Worm (Caenorhabditis elegans): Measurements from ENCODE around the gene acp-6.

- TF ChIP-seq nhr-11 (tag; optimal IDR thresholded peaks at IDR 0.05): no peak
- TF ChIP-seq ces-1 (GFP tag; optimal IDR thresholded peaks at IDR 0.05): no peak
- TF ChIP-seq snpc-4 (tag; optimal IDR thresholded peaks at IDR 0.05): no peak
- TF ChIP-seq set-16 (GFP tag; IDR thresholded peaks at IDR 0.05): no peak
- no peak for TF ChIP-seq ztf-11 (tag; optimal IDR thresholded peaks at IDR 0.05)
- TF ChIP-seq unc-130 (GFP tag; optimal IDR thresholded peaks at IDR 0.05): no peak
- no peak for TF ChIP-seq F49E8.2 (tag; optimal IDR thresholded peaks at IDR 0.05; ENCODE audit: borderline replicate concordance)
These were observed 45.3 kb upstream of the acp-6 start, which contains the start of gene tmed-13 for ce11 chrIV:6471216-6471615.
